Worm (Caenorhabditis elegans): ENCODE data around the gene C24D10.5.

The C24D10.5 gene

ce11 chrIV:5183755-5184166, 33.9 kb downstream of the C24D10.5 start, which contains the start of gene W03F8.4:
Gene W03F8.4, plus strand, starts transcription at chrIV:5184123.
- peak; percentile 39 for TF ChIP-seq nhr-237 (tag; optimal IDR thresholded peaks at IDR 0.05)
- TF ChIP-seq egl-27 (tag; optimal IDR thresholded peaks at IDR 0.05), result peak; percentile 68
- no peak for TF ChIP-seq unc-62 (GFP tag; optimal IDR thresholded peaks at IDR 0.05)
- TF ChIP-seq ZK546.5 (tag; optimal IDR thresholded peaks at IDR 0.05), result peak; percentile 60
- TF ChIP-seq crh-2 (tag; optimal IDR thresholded peaks at IDR 0.05), result peak; percentile 95
- no peak for TF ChIP-seq mbf-1 (tag; optimal IDR thresholded peaks at IDR 0.05)
- peak; percentile 94 for TF ChIP-seq sem-4 (tag; optimal IDR thresholded peaks at IDR 0.05)
- TF ChIP-seq sma-9 (GFP tag; optimal IDR thresholded peaks at IDR 0.05), result peak; percentile 96
- no peak for TF ChIP-seq sma-9 (tag; optimal IDR thresholded peaks at IDR 0.05)
- TF ChIP-seq Y55F3AM.14 (GFP tag; optimal IDR thresholded peaks at IDR 0.05), result peak; percentile 72
- peak; percentile 92 for TF ChIP-seq nhr-129 (tag; optimal IDR thresholded peaks at IDR 0.05)
- TF ChIP-seq ztf-4 (tag; optimal IDR thresholded peaks at IDR 0.05), result peak; percentile 90
- no peak for TF ChIP-seq peb-1 (tag; optimal IDR thresholded peaks at IDR 0.05)
- TF ChIP-seq ceh-16 (tag; optimal IDR thresholded peaks at IDR 0.05), result peak; percentile 82
- TF ChIP-seq unc-55 (GFP tag; optimal IDR thresholded peaks at IDR 0.05), result peak; percentile 90
- no peak for TF ChIP-seq nhr-11 (tag; optimal IDR thresholded peaks at IDR 0.05)
- peak; percentile 45 for TF ChIP-seq dmd-4 (tag; optimal IDR thresholded peaks at IDR 0.05)
- no peak for TF ChIP-seq ztf-11 (tag; optimal IDR thresholded peaks at IDR 0.05)
- TF ChIP-seq lin-11 (tag; optimal IDR thresholded peaks at IDR 0.05), result peak; percentile 95
- peak; percentile 51 for TF ChIP-seq nhr-12 (tag; optimal IDR thresholded peaks at IDR 0.05)
- peak; percentile 88 for TF ChIP-seq mab-5 (tag; optimal IDR thresholded peaks at IDR 0.05)
- TF ChIP-seq alr-1 (tag; optimal IDR thresholded peaks at IDR 0.05), result no peak
- peak; percentile 97 for TF ChIP-seq sma-3 (GFP tag; optimal IDR thresholded peaks at IDR 0.05)
- peak; percentile 94 for TF ChIP-seq C34F6.9 (tag; optimal IDR thresholded peaks at IDR 0.05)
- TF ChIP-seq fos-1 (tag; optimal IDR thresholded peaks at IDR 0.05), result peak; percentile 82
- TF ChIP-seq elt-3 (tag; optimal IDR thresholded peaks at IDR 0.05), result no peak
- peak; percentile 3 to 15 for TF ChIP-seq mdl-1 (tag; optimal IDR thresholded peaks at IDR 0.05)
- peak; percentile 100 for TF ChIP-seq blmp-1 (tag; optimal IDR thresholded peaks at IDR 0.05; ENCODE audit: insufficient read depth)
- TF ChIP-seq unc-39 (tag; optimal IDR thresholded peaks at IDR 0.05), result no peak
- peak; percentile 91 for TF ChIP-seq lin-13 (GFP tag; optimal IDR thresholded peaks at IDR 0.05)
- TF ChIP-seq nhr-6 (tag; optimal IDR thresholded peaks at IDR 0.05), result peak; percentile 89
- TF ChIP-seq F13H6.1 (tag; optimal IDR thresholded peaks at IDR 0.05), result peak; percentile 93
- TF ChIP-seq skn-1 (tag; optimal IDR thresholded peaks at IDR 0.05), result peak; percentile 59
- TF ChIP-seq nhr-21 (tag; optimal IDR thresholded peaks at IDR 0.05), result peak; percentile 95
- peak; percentile 99 for TF ChIP-seq gmeb-1 (tag; optimal IDR thresholded peaks at IDR 0.05)
- TF ChIP-seq ama-1 (optimal IDR thresholded peaks at IDR 0.05), result no peak
- peak; percentile 40 for TF ChIP-seq zag-1 (tag; optimal IDR thresholded peaks at IDR 0.05)
- TF ChIP-seq nhr-23 (tag; optimal IDR thresholded peaks at IDR 0.05), result no peak
- TF ChIP-seq nhr-25 (tag; optimal IDR thresholded peaks at IDR 0.05), result peak; percentile 96
- TF ChIP-seq ztf-1 (GFP tag; conservative IDR thresholded peaks at IDR 0.05), result no peak
- TF ChIP-seq lsy-2 (tag; optimal IDR thresholded peaks at IDR 0.05), result peak; percentile 92 to 96
- TF ChIP-seq ceh-82 (tag; optimal IDR thresholded peaks at IDR 0.05), result peak; percentile 63
- TF ChIP-seq nhr-10 (tag; optimal IDR thresholded peaks at IDR 0.05), result peak; percentile 57
- peak; percentile 76 for TF ChIP-seq R02D3.7 (tag; optimal IDR thresholded peaks at IDR 0.05)
- no peak for TF ChIP-seq lin-39 (tag; optimal IDR thresholded peaks at IDR 0.05)
- peak; percentile 86 for TF ChIP-seq snpc-4 (tag; optimal IDR thresholded peaks at IDR 0.05)
- TF ChIP-seq nhr-77 (tag; optimal IDR thresholded peaks at IDR 0.05), result peak; percentile 60
- TF ChIP-seq elt-1 (tag; optimal IDR thresholded peaks at IDR 0.05), result no peak
- TF ChIP-seq aly-2 (tag; optimal IDR thresholded peaks at IDR 0.05), result no peak

Data from whole organism, L2 larva.